Worm (Caenorhabditis elegans) whole organism, young adult: Measurements from ENCODE around the gene sre-27.

Experiments used
- B0035.1 ChIP-seq: sonication (generic microtip); optimal IDR thresholded peaks from 2 replicates; lab custom pipeline; 2016; ENCODE audit warnings: missing genetic modification characterization, mild to moderate bottlenecking, missing compliant biosample characterization, missing genotype, missing genetic modification reagents
- B0261.1 ChIP-seq: sonication (generic microtip); optimal IDR thresholded peaks from 2 replicates; lab custom pipeline; 2016; ENCODE audit warnings: mild to moderate bottlenecking, missing genetic modification characterization, moderate library complexity, missing compliant biosample characterization
- D2030.7 ChIP-seq: fragments of 200-800 bp; sonication (Bioruptor generic); IDR thresholded peaks from 2 replicates; pipeline ENCODE4 v1.3.6; 2022; ENCODE audit warnings: missing genetic modification reagents, missing genetic modification characterization, missing compliant biosample characterization
- K11D2.4 ChIP-seq: fragments of 200-800 bp; sonication (Bioruptor generic); IDR thresholded peaks from 2 replicates; pipeline ENCODE4 v1.3.6; 2022; ENCODE audit warnings: missing genetic modification reagents, missing genetic modification characterization, missing compliant biosample characterization
- K12H6.12 ChIP-seq: fragments of 200-800 bp; sonication (Bioruptor generic); optimal IDR thresholded peaks from 2 replicates; lab custom pipeline; 2018; ENCODE audit warnings: mild to moderate bottlenecking, missing genetic modification characterization, missing compliant biosample characterization
- Y53F4B.3 ChIP-seq: fragments of 200-800 bp; sonication (Bioruptor generic); IDR thresholded peaks from 2 replicates; pipeline ENCODE4 v1.3.6; 2022; ENCODE audit warnings: missing genetic modification reagents, missing genetic modification characterization, missing compliant biosample characterization
- Y95B8A.8 ChIP-seq: fragments of 200-800 bp; sonication (Bioruptor generic); IDR thresholded peaks from 2 replicates; pipeline ENCODE4 v1.3.6; 2022; ENCODE audit warnings: missing genetic modification reagents, missing genetic modification characterization, missing compliant biosample characterization
- aptf-2 ChIP-seq: fragments of 200-800 bp; sonication (Bioruptor generic); conservative IDR thresholded peaks from 2 replicates; pipeline ENCODE4 v1.3.6; 2022; ENCODE audit warnings: missing genetic modification reagents, missing genetic modification characterization, missing compliant biosample characterization
- attf-3 ChIP-seq: fragments of 200-800 bp; sonication (Bioruptor generic); conservative IDR thresholded peaks from 2 replicates; pipeline ENCODE4 v1.3.6; 2022; ENCODE audit warnings: missing genetic modification reagents, missing genetic modification characterization, missing compliant biosample characterization
- attf-5 ChIP-seq: fragments of 200-800 bp; sonication (Bioruptor generic); optimal IDR thresholded peaks from 2 replicates; lab custom pipeline; 2018; ENCODE audit warnings: mild to moderate bottlenecking, missing genetic modification characterization, missing compliant biosample characterization
- bed-1 ChIP-seq: fragments of 200-800 bp; sonication (Bioruptor generic); IDR thresholded peaks from 2 replicates; pipeline ENCODE4 v1.3.6; 2022; ENCODE audit warnings: missing genetic modification reagents, missing genetic modification characterization, missing compliant biosample characterization
- ceh-100 ChIP-seq: fragments of 200-800 bp; sonication (Bioruptor generic); IDR thresholded peaks from 2 replicates; pipeline ENCODE4 v1.3.6; 2022; ENCODE audit warnings: missing genetic modification reagents, missing genetic modification characterization, missing compliant biosample characterization
- ceh-27 ChIP-seq: fragments of 200-800 bp; sonication (Bioruptor generic); optimal IDR thresholded peaks from 2 replicates; lab custom pipeline; 2018; ENCODE audit warnings: mild to moderate bottlenecking, missing genetic modification characterization, moderate library complexity, missing compliant biosample characterization
- chd-7 ChIP-seq: sonication (generic microtip); optimal IDR thresholded peaks from 2 replicates; lab custom pipeline; 2016; ENCODE audit warnings: mild to moderate bottlenecking, missing genetic modification characterization, moderate library complexity, missing compliant biosample characterization
- dox-1 ChIP-seq: fragments of 200-800 bp; sonication (Bioruptor generic); IDR thresholded peaks from 2 replicates; pipeline ENCODE4 v1.3.6; 2022; ENCODE audit warnings: missing genetic modification reagents, missing genetic modification characterization, missing compliant biosample characterization
- dpff-1 ChIP-seq: sonication (generic microtip); optimal IDR thresholded peaks from 2 replicates; lab custom pipeline; 2017; ENCODE audit warnings: mild to moderate bottlenecking, missing genetic modification characterization, missing compliant biosample characterization
- egrh-3 ChIP-seq: fragments of 200-800 bp; sonication (Bioruptor generic); IDR thresholded peaks from 2 replicates; pipeline ENCODE4 v1.3.6; 2022; ENCODE audit warnings: missing genetic modification reagents, missing genetic modification characterization, missing compliant biosample characterization
- ets-4 ChIP-seq: fragments of 200-800 bp; sonication (Bioruptor generic); optimal IDR thresholded peaks from 2 replicates; lab custom pipeline; 2018; ENCODE audit warnings: mild to moderate bottlenecking, missing genetic modification characterization, missing compliant biosample characterization
- hmg-20 ChIP-seq: fragments of 200-800 bp; sonication (Bioruptor generic); IDR thresholded peaks from 2 replicates; pipeline ENCODE4 v1.3.6; 2022; ENCODE audit warnings: missing genetic modification reagents, missing genetic modification characterization, missing compliant biosample characterization
- lag-1 ChIP-seq: fragments of 200-800 bp; sonication (Bioruptor generic); IDR thresholded peaks from 2 replicates; pipeline ENCODE4 v1.3.6; 2022; ENCODE audit warnings: missing genetic modification reagents, missing genetic modification characterization, missing compliant biosample characterization
- let-526 ChIP-seq: fragments of 200-800 bp; sonication (Bioruptor generic); IDR thresholded peaks from 2 replicates; pipeline ENCODE4 v1.3.6; 2022; ENCODE audit warnings: missing genetic modification reagents, missing genetic modification characterization, missing compliant biosample characterization
- let-607 ChIP-seq, 2 experiments: fragments of 200-800 bp in 1 of 2; sonication (Bioruptor generic) in 1 of 2; sonication (generic microtip) in 1 of 2; optimal IDR thresholded peaks; 2 replicates each; lab custom pipeline; 2016 to 2018; ENCODE audit warnings: mild to moderate bottlenecking in 2 of 2, missing compliant biosample characterization in 2 of 2, missing genetic modification characterization in 2 of 2, moderate library complexity in 2 of 2, missing genotype in 1 of 2
- lir-1 ChIP-seq: fragments of 200-800 bp; sonication (Bioruptor generic); conservative IDR thresholded peaks from 2 replicates; pipeline ENCODE4 v1.3.6; 2022; ENCODE audit warnings: missing genetic modification reagents, missing genetic modification characterization, missing compliant biosample characterization
- madf-6 ChIP-seq: fragments of 200-800 bp; sonication (Bioruptor generic); IDR thresholded peaks from 2 replicates; pipeline ENCODE4 v1.3.6; 2022; ENCODE audit warnings: missing genetic modification reagents, missing genetic modification characterization, missing compliant biosample characterization
- mxl-1 ChIP-seq: sonication (generic microtip); optimal IDR thresholded peaks from 2 replicates; lab custom pipeline; 2016; ENCODE audit warnings: missing genetic modification characterization, missing compliant biosample characterization
- nfya-2 ChIP-seq: fragments of 200-800 bp; sonication (Bioruptor generic); IDR thresholded peaks from 2 replicates; pipeline ENCODE4 v1.3.6; 2022; ENCODE audit warnings: missing genetic modification reagents, missing genetic modification characterization, missing compliant biosample characterization
- nhr-80 ChIP-seq: sonication (generic microtip); optimal IDR thresholded peaks from 2 replicates; lab custom pipeline; 2016; ENCODE audit warnings: missing genetic modification characterization, missing compliant biosample characterization
- pha-4 ChIP-seq: fragments of 150-350 bp; sonication (generic microtip); optimal IDR thresholded peaks from 2 replicates; lab custom pipeline; 2014; ENCODE audit warnings: missing biosample characterization, missing genetic modification reagents, missing genetic modification characterization
- tbx-9 ChIP-seq: sonication (generic microtip); optimal IDR thresholded peaks from 2 replicates; lab custom pipeline; 2016; ENCODE audit warnings: borderline replicate concordance, missing genetic modification characterization, inconsistent platforms, missing compliant biosample characterization
- tlf-1 ChIP-seq: fragments of 200-800 bp; sonication (Bioruptor generic); optimal IDR thresholded peaks from 2 replicates; lab custom pipeline; 2018; ENCODE audit warnings: mild to moderate bottlenecking, missing genetic modification characterization, missing compliant biosample characterization
- unc-130 ChIP-seq: sonication (generic microtip); optimal IDR thresholded peaks from 2 replicates; lab custom pipeline; 2016; ENCODE audit warnings: missing genetic modification reagents, missing genetic modification characterization, missing compliant biosample characterization
- zfh-2 ChIP-seq: fragments of 200-800 bp; sonication (Bioruptor generic); conservative IDR thresholded peaks from 2 replicates; pipeline ENCODE4 v1.3.6; 2022; ENCODE audit warnings: missing genetic modification reagents, missing genetic modification characterization, missing compliant biosample characterization
- ztf-25 ChIP-seq: fragments of 200-800 bp; sonication (Bioruptor generic); IDR thresholded peaks from 2 replicates; pipeline ENCODE4 v1.3.6; 2022; ENCODE audit warnings: missing genetic modification reagents, missing genetic modification characterization, missing compliant biosample characterization
- ztf-26 ChIP-seq: sonication (generic microtip); optimal IDR thresholded peaks from 2 replicates; lab custom pipeline; 2017; ENCODE audit warnings: missing genetic modification characterization, missing compliant biosample characterization
- ztf-3 ChIP-seq: fragments of 200-800 bp; sonication (Bioruptor generic); optimal IDR thresholded peaks from 2 replicates; lab custom pipeline; 2018; ENCODE audit warnings: mild to moderate bottlenecking, missing genetic modification characterization, missing compliant biosample characterization

sre-27 gene

ce11 chrII:12425644-12426222 is 8.3 kb upstream of the sre-27 start, which contains the start of gene daf-22:
Gene daf-22, minus strand, starts transcription at chrII:12425694.
- TF ChIP-seq bed-1 (GFP tag; lab: Robert Waterston, UW) (no peak), let-607 (tag; optimal IDR thresholded peaks at IDR 0.05; lab: Kevin White, UChicago) (peak in 1 of 2 experiments; percentile 23), Y53F4B.3 (no peak), nhr-80 (peak; percentile 78)

ce11 chrII:12420486-12420885 is 3.1 kb upstream of the sre-27 start, which contains the start of gene sre-26:
Gene sre-26, minus strand, starts transcription at chrII:12420586.
- no peak for TF ChIP-seq unc-130 (GFP tag; lab: Kevin White, UChicago)

ce11 chrII:12417996-12418395 is 582 bp upstream of the sre-27 start:
- no peak for TF ChIP-seq nfya-2
- TF ChIP-seq chd-7 (tag; lab: Kevin White, UChicago): no peak
- no peak for TF ChIP-seq attf-3 (GFP tag; lab: Robert Waterston, UW)
- TF ChIP-seq tbx-9: no peak
- TF ChIP-seq pha-4 (tag; lab: Kevin White, UChicago): no peak
- TF ChIP-seq K12H6.12 (tag; lab: Kevin White, UChicago): no peak
- TF ChIP-seq ceh-100 (GFP tag; lab: Robert Waterston, UW): no peak
- TF ChIP-seq B0261.1 (tag; lab: Kevin White, UChicago): no peak
- no peak for TF ChIP-seq D2030.7
- TF ChIP-seq madf-6 (GFP tag; lab: Robert Waterston, UW): no peak
- TF ChIP-seq mxl-1 (tag; lab: Kevin White, UChicago): no peak
- TF ChIP-seq ztf-25 (GFP tag; lab: Robert Waterston, UW): no peak
- TF ChIP-seq hmg-20: no peak
- no peak for TF ChIP-seq B0035.1
- no peak for TF ChIP-seq K11D2.4 (GFP tag; lab: Robert Waterston, UW)
- no peak for TF ChIP-seq aptf-2
- no peak for TF ChIP-seq lag-1 (GFP tag; lab: Robert Waterston, UW)
- TF ChIP-seq dpff-1 (tag; lab: Kevin White, UChicago): no peak

- TF ChIP-seq zfh-2 (GFP tag; lab: Robert Waterston, UW) (no peak), dox-1 (GFP tag; lab: Robert Waterston, UW) (no peak), egrh-3 (no peak), Y95B8A.8 (no peak), ztf-25 (GFP tag; lab: Robert Waterston, UW) (no peak), lir-1 (GFP tag; lab: Robert Waterston, UW) (no peak), let-607 (tag; optimal IDR thresholded peaks at IDR 0.05; lab: Kevin White, UChicago) (no peak), let-526 (GFP tag; lab: Robert Waterston, UW) (no peak), ets-4 (GFP tag; lab: Kevin White, UChicago) (no peak)
Observed at ce11 chrII:12414805-12415204, 2.6 kb downstream of the sre-27 start, which contains the start of gene Y57A10C.11. Gene Y57A10C.11, minus strand, starts transcription at chrII:12414905.

ce11 chrII:12412417-12412816 is 5.0 kb downstream of the sre-27 start, which contains the start of gene Y57A10C.1:
Gene Y57A10C.1, minus strand, starts transcription at chrII:12412517.
- TF ChIP-seq attf-5: no peak
- TF ChIP-seq ztf-26 (tag; lab: Kevin White, UChicago): no peak
- no peak for TF ChIP-seq ceh-27 (GFP tag; lab: Kevin White, UChicago)
- no peak for TF ChIP-seq ztf-25 (GFP tag; lab: Robert Waterston, UW)
- TF ChIP-seq tlf-1 (GFP tag; lab: Kevin White, UChicago): no peak
- TF ChIP-seq ztf-3 (GFP tag; lab: Kevin White, UChicago): no peak
- TF ChIP-seq B0261.1 (tag; lab: Kevin White, UChicago): no peak
